Worm (Caenorhabditis elegans) whole organism, late embryonic: ENCODE data around the gene C34F6.10.

Experiments
- ceh-9 ChIP-seq: sonication (generic microtip); optimal IDR thresholded peaks from 2 replicates; lab custom pipeline; 2016; ENCODE audit warnings: mild to moderate bottlenecking, missing genetic modification characterization, inconsistent platforms, missing compliant biosample characterization
- ets-4 ChIP-seq: sonication (generic microtip); optimal IDR thresholded peaks from 2 replicates; lab custom pipeline; 2016; ENCODE audit warnings: missing genetic modification characterization, missing compliant biosample characterization
- nhr-11 ChIP-seq: fragments of 150-350 bp; optimal IDR thresholded peaks from 2 replicates; lab custom pipeline; 2014; ENCODE audit warnings: missing biosample characterization, missing genetic modification characterization
- sdc-2 ChIP-seq: sonication (generic microtip); optimal IDR thresholded peaks from 2 replicates; lab custom pipeline; 2016; ENCODE audit warnings: missing genotype, missing genetic modification characterization, missing compliant biosample characterization
- tbx-2 ChIP-seq: sonication (generic microtip); optimal IDR thresholded peaks from 2 replicates; lab custom pipeline; 2016; ENCODE audit warnings: missing genetic modification characterization, missing compliant biosample characterization

ce11 chrX:11203773-11204172, 36.7 kb downstream of the C34F6.10 start, which contains the start of gene C34F6.11:
- TF ChIP-seq ets-4 (tag; lab: Kevin White, UChicago): no peak
- TF ChIP-seq ceh-9: no peak
- TF ChIP-seq tbx-2: no peak
- TF ChIP-seq sdc-2 (tag; lab: Kevin White, UChicago): no peak
- no peak for TF ChIP-seq nhr-11
